Worm (Caenorhabditis elegans): ENCODE measurements around the gene mpk-1.

Gene mpk-1

ce11 chrIII:4237660-4238059, 9.8 kb upstream of the mpk-1 start (continued):
- TF ChIP-seq lim-7 (GFP tag; IDR thresholded peaks at IDR 0.05), result no peak; the same call in 1 of the 2 replicates
- TF ChIP-seq tra-1 (GFP tag; IDR thresholded peaks at IDR 0.05), result peak; percentile 91
- TF ChIP-seq nhr-76 (tag; optimal IDR thresholded peaks at IDR 0.05), result no peak
- no peak for TF ChIP-seq tag-97 (GFP tag; IDR thresholded peaks at IDR 0.05)
- no peak for TF ChIP-seq ceh-62 (tag; optimal IDR thresholded peaks at IDR 0.05)
- TF ChIP-seq nhr-48 (tag; optimal IDR thresholded peaks at IDR 0.05), result peak; percentile 98
- TF ChIP-seq Y5F2A.4 (GFP tag; optimal IDR thresholded peaks at IDR 0.05), result no peak
- TF ChIP-seq dve-1 (tag; optimal IDR thresholded peaks at IDR 0.05; ENCODE audit: insufficient read depth), result peak; percentile 97
- peak; percentile 86 for TF ChIP-seq pha-4 (GFP tag; IDR thresholded peaks at IDR 0.05)
- TF ChIP-seq pha-4 (tag; optimal IDR thresholded peaks at IDR 0.05), result peak; percentile 87
- TF ChIP-seq F44E2.7 (GFP tag; IDR thresholded peaks at IDR 0.05), result no peak
- TF ChIP-seq nhr-6 (tag; optimal IDR thresholded peaks at IDR 0.05), result peak; percentile 85
- peak; percentile 57; the same call in 1 of the 2 replicates for TF ChIP-seq set-16 (GFP tag; IDR thresholded peaks at IDR 0.05)
- TF ChIP-seq lsy-2 (tag; optimal IDR thresholded peaks at IDR 0.05), result peak; percentile 84 to 89
- TF ChIP-seq mxl-2 (GFP tag; conservative IDR thresholded peaks at IDR 0.05), result peak; percentile 54; the same call in 1 of the 2 replicates
- TF ChIP-seq arid-1 (GFP tag; conservative IDR thresholded peaks at IDR 0.05), result peak; percentile 83
- no peak for TF ChIP-seq ceh-82 (tag; optimal IDR thresholded peaks at IDR 0.05)
- no peak for TF ChIP-seq snpc-4 (tag; optimal IDR thresholded peaks at IDR 0.05)
- TF ChIP-seq dmd-8 (GFP tag; IDR thresholded peaks at IDR 0.05), result peak; percentile 72; the same call in 1 of the 2 replicates
- TF ChIP-seq nhr-42 (GFP tag; IDR thresholded peaks at IDR 0.05), result no peak
- TF ChIP-seq hlh-11 (tag; optimal IDR thresholded peaks at IDR 0.05), result peak; percentile 99
- TF ChIP-seq T26A8.4 (GFP tag; IDR thresholded peaks at IDR 0.05), result peak; percentile 76
- peak; percentile 89 for TF ChIP-seq ctbp-1 (GFP tag; IDR thresholded peaks at IDR 0.05)
- peak; percentile 67 for TF ChIP-seq mdt-29 (GFP tag; IDR thresholded peaks at IDR 0.05)
- peak; percentile 81 for TF ChIP-seq hmg-1.1 (GFP tag; IDR thresholded peaks at IDR 0.05)
- TF ChIP-seq nhr-102 (tag; optimal IDR thresholded peaks at IDR 0.05), result peak; percentile 87
- TF ChIP-seq nhr-28 (tag; optimal IDR thresholded peaks at IDR 0.05), result peak; percentile 100
- peak; percentile 90 for TF ChIP-seq fkh-10 (GFP tag; optimal IDR thresholded peaks at IDR 0.05)
- TF ChIP-seq ZK337.2 (GFP tag; IDR thresholded peaks at IDR 0.05), result no peak
- peak; percentile 99 for TF ChIP-seq aha-1 (tag)
- no peak for TF ChIP-seq lin-15B (tag; optimal IDR thresholded peaks at IDR 0.05)
- TF ChIP-seq saeg-2 (GFP tag; IDR thresholded peaks at IDR 0.05), result peak; percentile 87
- no peak for TF ChIP-seq nhr-111 (GFP tag; optimal IDR thresholded peaks at IDR 0.05)
- TF ChIP-seq fos-1 (tag; optimal IDR thresholded peaks at IDR 0.05), result no peak
- TF ChIP-seq daf-8 (GFP tag; IDR thresholded peaks at IDR 0.05), result no peak
- peak; percentile 74 for TF ChIP-seq spr-1 (tag; optimal IDR thresholded peaks at IDR 0.05)
- peak; percentile 45 for TF ChIP-seq ceh-28 (tag; optimal IDR thresholded peaks at IDR 0.05)
- peak; percentile 88 for TF ChIP-seq rbr-2 (tag; optimal IDR thresholded peaks at IDR 0.05)
- TF ChIP-seq madf-9 (GFP tag; conservative IDR thresholded peaks at IDR 0.05), result peak; percentile 70; the same call in 1 of the 2 replicates
- TF ChIP-seq duxl-1 (tag; optimal IDR thresholded peaks at IDR 0.05; ENCODE audit: poor library complexity), result peak; percentile 70
- TF ChIP-seq D1046.2 (GFP tag; IDR thresholded peaks at IDR 0.05), result no peak
- peak; percentile 68 for TF ChIP-seq F37D6.2 (tag; optimal IDR thresholded peaks at IDR 0.05)
- no peak for TF ChIP-seq zip-2 (tag; optimal IDR thresholded peaks at IDR 0.05)
- peak; percentile 42 for TF ChIP-seq egl-27 (tag; optimal IDR thresholded peaks at IDR 0.05)
- peak; percentile 76 for TF ChIP-seq mes-2 (tag; optimal IDR thresholded peaks at IDR 0.05; ENCODE audit: poor library complexity, severe bottlenecking)
- peak; percentile 87 for TF ChIP-seq gei-8 (GFP tag; optimal IDR thresholded peaks at IDR 0.05)
- TF ChIP-seq zfp-3 (GFP tag; conservative IDR thresholded peaks at IDR 0.05), result peak; percentile 83
- peak; percentile 48 to 90 for TF ChIP-seq hif-1 (tag; optimal IDR thresholded peaks at IDR 0.05)
- peak; percentile 80 for TF ChIP-seq nhr-10 (tag; optimal IDR thresholded peaks at IDR 0.05)
- peak; percentile 65; the same call in 1 of the 2 replicates for TF ChIP-seq php-3 (GFP tag; IDR thresholded peaks at IDR 0.05)
- TF ChIP-seq skn-1 (tag; optimal IDR thresholded peaks at IDR 0.05), result no peak
- TF ChIP-seq unc-130 (GFP tag; optimal IDR thresholded peaks at IDR 0.05), result no peak
